Fruit fly (Drosophila melanogaster): ENCODE measurements around the gene toc.

toc gene

DNA sequence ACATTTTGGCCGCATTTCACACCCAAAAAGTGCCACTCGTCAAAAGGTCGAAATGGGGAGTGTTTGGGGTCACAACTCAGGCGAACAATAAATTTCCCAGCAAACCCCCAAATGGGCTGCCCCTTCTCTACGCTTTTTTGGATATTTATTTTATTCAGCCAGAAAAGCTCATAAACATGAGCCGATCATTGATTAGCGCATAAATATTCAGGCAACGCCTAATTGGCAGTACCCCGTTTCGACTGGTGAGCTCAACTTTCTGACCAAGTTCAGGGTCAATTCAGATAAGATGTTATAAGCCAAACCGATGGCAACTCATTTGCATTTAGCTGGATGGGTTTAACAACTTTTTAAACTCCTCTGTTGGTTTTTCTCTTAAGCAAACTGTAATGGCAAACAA is 25.0 kb downstream of the toc start (continued):
- peak; percentile 40 for TF ChIP-seq oc (tag; optimal IDR thresholded peaks at IDR 0.05)
- TF ChIP-seq CG10543 (GFP tag; optimal IDR thresholded peaks at IDR 0.05), result no peak
- TF ChIP-seq crp (GFP tag; optimal IDR thresholded peaks at IDR 0.05), result no peak
- TF ChIP-seq gsb-n (tag; optimal IDR thresholded peaks at IDR 0.05), result no peak
- TF ChIP-seq Chrac-16 (GFP tag; optimal IDR thresholded peaks at IDR 0.05), result no peak
- no peak for TF ChIP-seq Gsc (GFP tag; IDR thresholded peaks at IDR 0.05)
- TF ChIP-seq Tbp (GFP tag; optimal IDR thresholded peaks at IDR 0.05), result no peak
- TF ChIP-seq lab (GFP tag; optimal IDR thresholded peaks at IDR 0.05), result no peak

DNA sequence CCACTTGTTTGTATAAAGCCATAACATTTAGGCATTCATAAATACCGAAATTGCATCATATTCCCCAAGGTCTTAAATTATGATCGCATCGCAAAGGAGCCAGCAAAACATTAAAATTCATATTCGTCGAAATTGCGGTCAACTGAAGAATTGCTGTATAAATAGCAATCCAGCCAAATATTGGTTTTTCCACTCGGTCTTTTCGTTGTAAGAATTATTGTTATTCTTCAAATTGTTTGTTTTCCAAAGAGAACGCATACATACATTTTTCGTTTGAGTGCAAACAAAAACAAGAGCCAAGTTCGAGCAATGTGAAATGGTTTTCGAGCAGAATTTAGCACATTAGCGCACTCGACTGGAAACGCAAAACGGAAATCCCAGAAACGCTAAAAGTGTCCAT is 29.7 kb downstream of the toc start:
- TF ChIP-seq CG8290 (GFP tag; optimal IDR thresholded peaks at IDR 0.05) (no peak), CG8290 (tag; optimal IDR thresholded peaks at IDR 0.05) (peak in 1 of 2 experiments; percentile 3), CG17186 (GFP tag; optimal IDR thresholded peaks at IDR 0.05) (no peak), CG31441 (GFP tag; IDR thresholded peaks at IDR 0.05) (no peak), CG14014 (GFP tag; IDR thresholded peaks at IDR 0.05) (0 out of 2 replicates have a peak, but pooled peaks have one; percentile 7), Mrtf (GFP tag; IDR thresholded peaks at IDR 0.05) (no peak), onecut (GFP tag; IDR thresholded peaks at IDR 0.05) (no peak), CG10565 (GFP tag; optimal IDR thresholded peaks at IDR 0.05) (no peak), wdn (GFP tag; IDR thresholded peaks at IDR 0.05) (no peak), gfzf (GFP tag; optimal IDR thresholded peaks at IDR 0.05) (no peak), CG2129 (GFP tag; IDR thresholded peaks at IDR 0.05; ENCODE audit: partially characterized antibody) (no peak), Med (GFP tag) (peak; percentile 74), CG7357 (GFP tag; IDR thresholded peaks at IDR 0.05) (no peak), CHES-1-like (GFP tag; optimal IDR thresholded peaks at IDR 0.05) (no peak), Asciz (GFP tag; optimal IDR thresholded peaks at IDR 0.05) (peak; percentile 40), ATbp (GFP tag; optimal IDR thresholded peaks at IDR 0.05) (peak; percentile 7), unpg (GFP tag; optimal IDR thresholded peaks at IDR 0.05) (peak; percentile 7), fru (optimal IDR thresholded peaks at IDR 0.05) (no peak)

DNA sequence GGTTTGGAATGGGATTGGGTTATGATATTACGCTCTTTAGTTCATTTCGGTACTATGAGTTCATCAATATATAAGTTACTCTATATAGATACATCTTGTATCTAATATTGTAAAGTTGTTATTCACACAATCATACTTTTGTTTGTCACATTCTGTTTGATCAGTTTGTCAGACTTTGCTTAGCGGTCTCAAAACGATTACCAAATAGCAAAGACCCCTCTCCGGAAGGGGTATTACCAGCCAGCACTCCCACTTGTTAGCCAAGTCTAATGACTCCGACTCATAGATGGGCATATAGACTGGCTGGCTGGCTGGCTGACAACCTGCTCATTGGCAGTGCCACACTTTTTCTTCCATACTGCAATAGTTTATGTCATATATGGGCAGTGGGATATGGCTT is 30.5 kb downstream of the toc start:
- no peak for TF ChIP-seq CG31224 (GFP tag; IDR thresholded peaks at IDR 0.05)
- TF ChIP-seq maf-S (GFP tag; optimal IDR thresholded peaks at IDR 0.05), result no peak
- no peak for TF ChIP-seq sens-2 (GFP tag; IDR thresholded peaks at IDR 0.05)
- TF ChIP-seq da (GFP tag; optimal IDR thresholded peaks at IDR 0.05), result peak; percentile 1
- no peak for TF ChIP-seq fru (optimal IDR thresholded peaks at IDR 0.05)
- peak; percentile 4 for TF ChIP-seq CG15011 (GFP tag; optimal IDR thresholded peaks at IDR 0.05)
- peak; percentile 9 for TF ChIP-seq CG15514 (GFP tag; optimal IDR thresholded peaks at IDR 0.05)
- peak; percentile 8 for TF ChIP-seq Fer1 (GFP tag; optimal IDR thresholded peaks at IDR 0.05)
- no peak for TF ChIP-seq Kr (GFP tag; optimal IDR thresholded peaks at IDR 0.05)
- no peak for TF ChIP-seq CG11085 (GFP tag; IDR thresholded peaks at IDR 0.05)
- no peak for TF ChIP-seq CG5245 (GFP tag; optimal IDR thresholded peaks at IDR 0.05)
- no peak for TF ChIP-seq NFAT (GFP tag; IDR thresholded peaks at IDR 0.05)
- TF ChIP-seq Side (GFP tag; optimal IDR thresholded peaks at IDR 0.05), result no peak
- TF ChIP-seq Meics (GFP tag; optimal IDR thresholded peaks at IDR 0.05), result no peak
- TF ChIP-seq Max (GFP tag; optimal IDR thresholded peaks at IDR 0.05), result no peak
- no peak for TF ChIP-seq z (GFP tag; IDR thresholded peaks at IDR 0.05)
- TF ChIP-seq Sox100B (GFP tag; optimal IDR thresholded peaks at IDR 0.05), result no peak
- no peak for TF ChIP-seq scrt (GFP tag; optimal IDR thresholded peaks at IDR 0.05)
- TF ChIP-seq slbo (GFP tag; IDR thresholded peaks at IDR 0.05), result no peak
- no peak for TF ChIP-seq CG17328 (GFP tag; IDR thresholded peaks at IDR 0.05)
- TF ChIP-seq CG2199 (GFP tag; IDR thresholded peaks at IDR 0.05), result no peak
- TF ChIP-seq pum (GFP tag; optimal IDR thresholded peaks at IDR 0.05), result no peak
- peak; percentile 29 for TF ChIP-seq CG6813 (GFP tag; optimal IDR thresholded peaks at IDR 0.05)
- peak; percentile 20 for TF ChIP-seq PHDP (tag; optimal IDR thresholded peaks at IDR 0.05)
- no peak for TF ChIP-seq hth (optimal IDR thresholded peaks at IDR 0.05)
- no peak for TF ChIP-seq CG9932 (GFP tag; IDR thresholded peaks at IDR 0.05)
- TF ChIP-seq Nf-YC (tag; optimal IDR thresholded peaks at IDR 0.05), result no peak
